Worm (Caenorhabditis elegans) whole organism, young adult: ENCODE measurements around the gene F59B1.4.

ENCODE experiments used
- B0019.2 ChIP-seq: fragments of 200-800 bp; sonication (Bioruptor generic); conservative IDR thresholded peaks from 2 replicates; pipeline ENCODE4 v1.3.6; 2022; ENCODE audit warnings: missing genetic modification reagents, missing genetic modification characterization, missing compliant biosample characterization
- F22D6.2 ChIP-seq: sonication (generic microtip); optimal IDR thresholded peaks from 2 replicates; lab custom pipeline; 2016; ENCODE audit warnings: mild to moderate bottlenecking, missing genetic modification characterization, missing compliant biosample characterization
- attf-3 ChIP-seq: fragments of 200-800 bp; sonication (Bioruptor generic); conservative IDR thresholded peaks from 2 replicates; pipeline ENCODE4 v1.3.6; 2022; ENCODE audit warnings: missing genetic modification reagents, missing genetic modification characterization, missing compliant biosample characterization
- ekl-4 ChIP-seq: fragments of 200-800 bp; sonication (Bioruptor generic); IDR thresholded peaks from 2 replicates; pipeline ENCODE4 v1.3.6; 2022; ENCODE audit warnings: missing genetic modification reagents, missing genetic modification characterization, missing compliant biosample characterization
- lir-1 ChIP-seq: fragments of 200-800 bp; sonication (Bioruptor generic); conservative IDR thresholded peaks from 2 replicates; pipeline ENCODE4 v1.3.6; 2022; ENCODE audit warnings: missing genetic modification reagents, missing genetic modification characterization, missing compliant biosample characterization
- madf-6 ChIP-seq: fragments of 200-800 bp; sonication (Bioruptor generic); IDR thresholded peaks from 2 replicates; pipeline ENCODE4 v1.3.6; 2022; ENCODE audit warnings: missing genetic modification reagents, missing genetic modification characterization, missing compliant biosample characterization
- pha-4 ChIP-seq: fragments of 150-350 bp; sonication (generic microtip); optimal IDR thresholded peaks from 2 replicates; lab custom pipeline; 2014; ENCODE audit warnings: missing biosample characterization, missing genetic modification reagents, missing genetic modification characterization
- sdz-38 ChIP-seq: sonication (generic microtip); optimal IDR thresholded peaks from 2 replicates; lab custom pipeline; 2016; ENCODE audit warnings: missing genotype, missing genetic modification characterization, missing compliant biosample characterization
- tlf-1 ChIP-seq: fragments of 200-800 bp; sonication (Bioruptor generic); optimal IDR thresholded peaks from 2 replicates; lab custom pipeline; 2018; ENCODE audit warnings: mild to moderate bottlenecking, missing genetic modification characterization, missing compliant biosample characterization
- ztf-28 ChIP-seq: fragments of 200-800 bp; sonication (Bioruptor generic); IDR thresholded peaks from 2 replicates; pipeline ENCODE4 v1.3.6; 2022; ENCODE audit warnings: missing genetic modification reagents, missing genetic modification characterization, missing compliant biosample characterization

ce11 chrV:3666887-3667286 is 40.0 kb upstream of the F59B1.4 start, which contains the start of gene str-113:
- TF ChIP-seq B0019.2, result no peak
- TF ChIP-seq madf-6 (GFP tag; lab: Robert Waterston, UW), result no peak
- TF ChIP-seq sdz-38 (tag; lab: Kevin White, UChicago), result no peak
- no peak for TF ChIP-seq pha-4 (tag; lab: Kevin White, UChicago)
- TF ChIP-seq ztf-28 (GFP tag; lab: Robert Waterston, UW), result no peak
- no peak for TF ChIP-seq attf-3
- no peak for TF ChIP-seq lir-1 (GFP tag; lab: Robert Waterston, UW)
- no peak for TF ChIP-seq F22D6.2
- TF ChIP-seq ekl-4, result no peak
- TF ChIP-seq tlf-1 (GFP tag; lab: Kevin White, UChicago), result no peak
